Worm (Caenorhabditis elegans): ENCODE results near the gene C01G6.4.

ce11 chrII:9289127-9289526 is 16.3 kb upstream of the C01G6.4 start:
- TF ChIP-seq ztf-11 (tag; optimal IDR thresholded peaks at IDR 0.05) (no peak), unc-62 (GFP tag; optimal IDR thresholded peaks at IDR 0.05) (no peak), mep-1 (tag; optimal IDR thresholded peaks at IDR 0.05) (no peak), nhr-76 (tag; optimal IDR thresholded peaks at IDR 0.05) (no peak), elt-3 (tag; optimal IDR thresholded peaks at IDR 0.05) (no peak), ceh-83 (GFP tag; optimal IDR thresholded peaks at IDR 0.05) (no peak), nhr-237 (tag; optimal IDR thresholded peaks at IDR 0.05) (no peak), pha-4 (tag; optimal IDR thresholded peaks at IDR 0.05) (no peak), sem-2 (GFP tag; optimal IDR thresholded peaks at IDR 0.05) (no peak), lin-32 (GFP tag; optimal IDR thresholded peaks at IDR 0.05) (no peak), bed-3 (GFP tag; optimal IDR thresholded peaks at IDR 0.05) (no peak), lsy-2 (tag; optimal IDR thresholded peaks at IDR 0.05) (no peak), mab-5 (tag; optimal IDR thresholded peaks at IDR 0.05) (no peak), elt-1 (tag; optimal IDR thresholded peaks at IDR 0.05; ENCODE audit: borderline replicate concordance, insufficient read depth) (no peak)
